Worm (Caenorhabditis elegans): ENCODE measurements around the gene F15H10.5.

ce11 chrV:10398431-10398830 is 20.4 kb downstream of the F15H10.5 start, which contains the start of gene ugt-2:
- TF ChIP-seq lin-35 (GFP tag; optimal IDR thresholded peaks at IDR 0.05) (no peak), Y56A3A.18 (GFP tag; IDR thresholded peaks at IDR 0.05) (no peak), snpc-1.1 (tag; optimal IDR thresholded peaks at IDR 0.05; ENCODE audit: insufficient read depth) (no peak), ceh-40 (GFP tag; IDR thresholded peaks at IDR 0.05) (no peak), athp-1 (tag; optimal IDR thresholded peaks at IDR 0.05) (no peak), F37B4.10 (GFP tag; IDR thresholded peaks at IDR 0.05) (no peak), aptf-3 (GFP tag; IDR thresholded peaks at IDR 0.05) (no peak), unc-62 (GFP tag; optimal IDR thresholded peaks at IDR 0.05) (no peak), lir-1 (GFP tag; conservative IDR thresholded peaks at IDR 0.05) (no peak), nfya-1 (tag; optimal IDR thresholded peaks at IDR 0.05; ENCODE audit: borderline replicate concordance, insufficient read depth) (no peak)
